Fruit fly (Drosophila melanogaster) whole organism, pupa: ENCODE measurements around the gene mRpS9.

Experiments used
- CG10348 ChIP-seq: fragments of 200-800 bp; sonication (Bioruptor generic); IDR thresholded peaks from 2 replicates; pipeline ENCODE4 v1.3.6; 2022; ENCODE audit warnings: missing biosample characterization, missing genetic modification characterization
- CG12605 ChIP-seq: fragments of 200-800 bp; sonication (Bioruptor generic); IDR thresholded peaks from 2 replicates; pipeline ENCODE4 v1.3.6; 2022; ENCODE audit warnings: missing biosample characterization, missing genetic modification characterization
- CG13204 ChIP-seq: fragments of 200-800 bp; sonication (Bioruptor generic); optimal IDR thresholded peaks from 2 replicates; lab custom pipeline; 2018; ENCODE audit warnings: missing biosample characterization, mild to moderate bottlenecking, missing genetic modification characterization, moderate library complexity
- CG14655 ChIP-seq: fragments of 200-800 bp; sonication (Bioruptor generic); optimal IDR thresholded peaks from 3 replicates; lab custom pipeline; 2017; ENCODE audit warnings: mild to moderate bottlenecking, missing biosample characterization, missing genetic modification reagents, missing genetic modification characterization
- CG15710 ChIP-seq: fragments of 200-800 bp; sonication (Bioruptor generic); optimal IDR thresholded peaks from 2 replicates; lab custom pipeline; 2018; ENCODE audit warnings: missing biosample characterization, mild to moderate bottlenecking, missing genetic modification characterization, moderate library complexity
- CG17806 ChIP-seq: fragments of 200-800 bp; sonication (Bioruptor generic); optimal IDR thresholded peaks from 2 replicates; lab custom pipeline; 2018; ENCODE audit warnings: missing biosample characterization, mild to moderate bottlenecking, missing genetic modification characterization, moderate library complexity
- CG32121 ChIP-seq: fragments of 200-800 bp; sonication (Bioruptor generic); IDR thresholded peaks from 2 replicates; pipeline ENCODE4 v1.3.6; 2022; ENCODE audit warnings: missing biosample characterization, missing genetic modification characterization
- CG34367 ChIP-seq: fragments of 200-800 bp; sonication (Bioruptor generic); optimal IDR thresholded peaks from 2 replicates; lab custom pipeline; 2018; ENCODE audit warnings: missing biosample characterization, mild to moderate bottlenecking, missing genetic modification characterization
- CG4496 ChIP-seq: fragments of 200-800 bp; sonication (Bioruptor generic); IDR thresholded peaks from 3 replicates; pipeline ENCODE4 v1.3.6; 2022; ENCODE audit warnings: missing biosample characterization, missing genetic modification characterization
- CG8159 ChIP-seq: fragments of 200-800 bp; sonication (Bioruptor generic); optimal IDR thresholded peaks from 3 replicates; lab custom pipeline; 2018; ENCODE audit warnings: missing biosample characterization, mild to moderate bottlenecking, missing genetic modification characterization, moderate library complexity
- CG8301 ChIP-seq: fragments of 200-800 bp; sonication (Bioruptor generic); optimal IDR thresholded peaks from 2 replicates; lab custom pipeline; 2018; ENCODE audit warnings: missing biosample characterization, mild to moderate bottlenecking, missing genetic modification characterization
- CG9948 ChIP-seq: fragments of 200-800 bp; sonication (Bioruptor generic); optimal IDR thresholded peaks from 2 replicates; lab custom pipeline; 2018; ENCODE audit warnings: missing biosample characterization, mild to moderate bottlenecking, missing genetic modification characterization, moderate library complexity
- D1 ChIP-seq: fragments of 200-800 bp; sonication (Bioruptor generic); optimal IDR thresholded peaks from 2 replicates; lab custom pipeline; 2018; ENCODE audit warnings: missing biosample characterization, mild to moderate bottlenecking, missing genetic modification characterization, moderate library complexity
- EcR ChIP-seq: fragments of 200-800 bp; sonication (Bioruptor generic); optimal IDR thresholded peaks from 3 replicates; lab custom pipeline; 2019; ENCODE audit warnings: missing biosample characterization, missing genetic modification characterization, mild to moderate bottlenecking, moderate library complexity, missing genetic modification reagents
- Ets98B ChIP-seq: fragments of 200-800 bp; sonication (Bioruptor generic); IDR thresholded peaks from 2 replicates; pipeline ENCODE4 v1.3.6; 2022; ENCODE audit warnings: missing biosample characterization, missing genetic modification characterization
- Pif1A ChIP-seq: fragments of 200-800 bp; sonication (Bioruptor generic); optimal IDR thresholded peaks from 3 replicates; lab custom pipeline; 2016; ENCODE audit warnings: missing biosample characterization, missing genetic modification characterization
- Pif1B ChIP-seq: fragments of 200-800 bp; sonication (Bioruptor generic); optimal IDR thresholded peaks from 3 replicates; lab custom pipeline; 2016; ENCODE audit warnings: missing biosample characterization, missing genetic modification characterization
- Snoo ChIP-seq: fragments of 200-800 bp; sonication (Bioruptor generic); optimal IDR thresholded peaks from 3 replicates; lab custom pipeline; 2017; ENCODE audit warnings: missing biosample characterization, mild to moderate bottlenecking, missing genetic modification characterization, inconsistent platforms
- fd96Ca ChIP-seq: fragments of 200-800 bp; sonication (Bioruptor generic); IDR thresholded peaks from 3 replicates; pipeline ENCODE4 v1.3.6; 2022; ENCODE audit warnings: missing biosample characterization, missing genetic modification characterization
- gl ChIP-seq: fragments of 200-800 bp; sonication (Bioruptor generic); optimal IDR thresholded peaks from 2 replicates; lab custom pipeline; 2018; ENCODE audit warnings: missing biosample characterization, mild to moderate bottlenecking, missing genetic modification characterization
- rn ChIP-seq: fragments of 200-800 bp; sonication (Bioruptor generic); IDR thresholded peaks from 2 replicates; pipeline ENCODE4 v1.3.6; 2022; ENCODE audit warnings: missing biosample characterization, missing genetic modification characterization

The mRpS9 gene

DNA sequence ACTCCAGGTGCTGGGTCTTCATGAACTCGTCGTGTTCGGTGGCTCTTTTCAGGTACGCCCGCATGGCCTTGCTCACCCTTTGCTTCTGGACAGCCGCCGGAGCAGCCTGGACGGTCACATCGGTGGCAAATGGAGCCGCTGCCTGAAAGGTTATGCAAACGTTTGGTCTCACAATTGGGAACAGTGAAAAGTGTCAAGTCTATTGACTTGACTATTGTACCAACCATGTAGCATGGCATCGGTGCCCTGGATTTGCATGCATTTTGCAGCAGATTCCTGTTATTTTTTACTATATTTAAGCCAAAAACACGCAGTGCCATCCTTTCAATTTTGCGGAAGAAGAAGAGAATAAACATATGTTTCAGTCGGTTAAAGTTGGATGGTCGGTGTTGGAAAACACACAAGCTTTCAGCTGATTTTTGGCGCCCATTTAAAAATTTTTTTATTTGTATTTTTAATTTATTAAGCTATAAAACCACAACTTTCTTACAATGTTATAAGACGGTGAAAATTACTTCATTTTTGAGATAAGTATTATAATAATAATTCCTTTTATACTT is at the start of gene mRpS9:
mRpS9 (minus strand) TSS at position 355 of the 560 bp plus-strand sequence.
- TF ChIP-seq Snoo (no peak), CG9948 (tag; lab: Kevin White, UChicago) (no peak), CG8159 (no peak), Pif1A (GFP tag; lab: Kevin White, UChicago) (no peak), D1 (tag; lab: Kevin White, UChicago) (no peak), CG10348 (GFP tag; lab: Robert Waterston, UW) (no peak), rn (GFP tag; lab: Robert Waterston, UW) (no peak), Pif1B (GFP tag; lab: Kevin White, UChicago) (no peak), CG15710 (tag; lab: Kevin White, UChicago) (no peak), fd96Ca (GFP tag; lab: Robert Waterston, UW) (no peak), CG14655 (GFP tag; lab: Kevin White, UChicago) (no peak), CG17806 (tag; lab: Kevin White, UChicago) (no peak), CG13204 (GFP tag; lab: Kevin White, UChicago) (no peak), CG32121 (GFP tag; lab: Robert Waterston, UW) (no peak), CG4496 (GFP tag; lab: Robert Waterston, UW) (no peak), CG12605 (GFP tag; lab: Robert Waterston, UW) (no peak), Ets98B (GFP tag; lab: Robert Waterston, UW) (no peak), CG34367 (tag; lab: Kevin White, UChicago) (no peak)

DNA sequence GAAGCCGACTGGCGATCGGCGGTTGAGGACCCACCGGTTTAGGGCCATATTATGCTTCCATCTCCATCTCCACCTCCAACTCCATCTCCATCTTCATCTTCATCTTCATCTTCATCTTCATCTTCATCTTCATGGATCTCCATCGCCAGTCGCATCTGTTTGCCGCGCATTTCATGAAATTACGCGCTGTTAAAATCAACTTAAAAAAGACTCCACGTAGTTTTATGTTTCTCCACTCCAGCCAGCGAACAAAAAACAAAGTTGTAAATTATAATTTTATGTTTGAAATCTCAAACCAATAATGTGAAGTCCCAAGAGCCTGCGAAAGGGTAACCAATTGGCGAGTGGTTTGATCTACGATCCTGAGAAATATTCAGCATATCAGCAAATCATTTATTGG is 47.7 kb upstream of the mRpS9 start:
- TF ChIP-seq CG12605 (GFP tag; lab: Robert Waterston, UW) (no peak), Pif1A (GFP tag; lab: Kevin White, UChicago) (no peak), CG34367 (tag; lab: Kevin White, UChicago) (no peak)
- TF ChIP-seq, all 21 proteins: peak for 0

DNA sequence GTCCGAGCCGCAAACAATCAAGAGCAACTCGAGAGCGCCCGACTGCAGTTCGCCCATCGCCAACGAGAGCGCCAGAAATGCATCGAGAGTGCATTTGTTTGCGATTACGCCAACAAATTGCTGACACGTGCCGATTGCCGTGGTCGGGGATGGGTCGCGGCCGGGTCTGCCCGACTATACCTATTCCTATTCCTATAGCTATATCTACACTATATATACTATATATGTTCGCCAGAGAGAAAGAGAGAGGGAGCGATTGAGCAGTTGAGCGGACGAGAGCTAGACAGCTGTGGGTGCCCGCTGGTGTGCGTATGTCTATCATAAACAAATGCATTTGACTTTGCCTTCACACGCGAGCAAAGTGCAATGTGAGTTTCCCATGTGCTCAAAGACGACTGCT is 44.9 kb upstream of the mRpS9 start:
- TF ChIP-seq CG4496 (GFP tag; lab: Robert Waterston, UW) (peak; percentile 37; the same call in 1 of the 3 replicates), CG32121 (GFP tag; lab: Robert Waterston, UW) (peak; percentile 68), CG12605 (GFP tag; lab: Robert Waterston, UW) (peak; percentile 32; the same call in 1 of the 2 replicates), CG8301 (tag; lab: Kevin White, UChicago) (peak; percentile 15), gl (no peak), Pif1A (GFP tag; lab: Kevin White, UChicago) (no peak), CG14655 (GFP tag; lab: Kevin White, UChicago) (peak; percentile 34), Ets98B (GFP tag; lab: Robert Waterston, UW) (peak; percentile 31; the same call in 1 of the 2 replicates), Snoo (no peak)

DNA sequence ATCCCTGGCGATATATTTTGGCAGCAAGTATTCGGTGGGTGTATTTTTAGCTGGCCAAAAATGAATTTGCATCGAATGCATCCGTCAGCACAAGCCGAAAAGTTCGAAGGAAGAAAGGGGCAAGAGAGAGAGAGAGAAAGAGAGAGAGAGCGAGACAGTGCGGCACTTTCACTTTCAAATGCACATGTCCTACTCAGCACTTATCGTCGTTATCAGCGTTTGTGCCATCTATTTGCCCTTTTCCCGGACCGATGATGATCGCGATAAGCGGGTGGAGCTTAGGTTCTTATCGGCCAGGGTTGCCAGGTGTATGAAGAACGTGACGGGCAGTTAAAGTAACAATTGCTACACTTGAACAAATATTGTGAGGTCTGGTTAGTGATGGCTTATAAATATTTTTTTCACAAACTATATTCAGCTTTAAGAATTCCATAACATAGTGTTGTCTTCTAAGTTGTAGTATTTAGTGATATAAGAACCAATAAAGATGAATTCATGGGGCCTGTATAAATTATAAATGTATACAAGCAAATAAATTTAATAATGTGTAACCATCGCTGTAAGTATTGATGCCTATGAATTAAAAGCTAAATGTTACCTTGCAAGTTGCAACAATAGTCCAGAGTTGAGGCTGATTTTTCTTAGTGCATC is 42.4 kb upstream of the mRpS9 start:
- TF ChIP-seq CG14655 (GFP tag; lab: Kevin White, UChicago) (peak; percentile 39), CG9948 (tag; lab: Kevin White, UChicago) (no peak), rn (GFP tag; lab: Robert Waterston, UW) (no peak), CG8301 (tag; lab: Kevin White, UChicago) (peak; percentile 5), CG4496 (GFP tag; lab: Robert Waterston, UW) (no peak), CG8159 (no peak), CG32121 (GFP tag; lab: Robert Waterston, UW) (peak; percentile 26; the same call in 1 of the 2 replicates), Pif1B (GFP tag; lab: Kevin White, UChicago) (no peak), Ets98B (GFP tag; lab: Robert Waterston, UW) (no peak), D1 (tag; lab: Kevin White, UChicago) (no peak), CG15710 (tag; lab: Kevin White, UChicago) (peak; percentile 1), CG10348 (GFP tag; lab: Robert Waterston, UW) (no peak), CG13204 (GFP tag; lab: Kevin White, UChicago) (no peak), CG12605 (GFP tag; lab: Robert Waterston, UW) (no peak), CG17806 (tag; lab: Kevin White, UChicago) (no peak), Snoo (no peak), Pif1A (GFP tag; lab: Kevin White, UChicago) (no peak), CG34367 (tag; lab: Kevin White, UChicago) (no peak), fd96Ca (GFP tag; lab: Robert Waterston, UW) (no peak), gl (no peak), EcR (GFP tag; lab: Kevin White, UChicago) (no peak)

DNA sequence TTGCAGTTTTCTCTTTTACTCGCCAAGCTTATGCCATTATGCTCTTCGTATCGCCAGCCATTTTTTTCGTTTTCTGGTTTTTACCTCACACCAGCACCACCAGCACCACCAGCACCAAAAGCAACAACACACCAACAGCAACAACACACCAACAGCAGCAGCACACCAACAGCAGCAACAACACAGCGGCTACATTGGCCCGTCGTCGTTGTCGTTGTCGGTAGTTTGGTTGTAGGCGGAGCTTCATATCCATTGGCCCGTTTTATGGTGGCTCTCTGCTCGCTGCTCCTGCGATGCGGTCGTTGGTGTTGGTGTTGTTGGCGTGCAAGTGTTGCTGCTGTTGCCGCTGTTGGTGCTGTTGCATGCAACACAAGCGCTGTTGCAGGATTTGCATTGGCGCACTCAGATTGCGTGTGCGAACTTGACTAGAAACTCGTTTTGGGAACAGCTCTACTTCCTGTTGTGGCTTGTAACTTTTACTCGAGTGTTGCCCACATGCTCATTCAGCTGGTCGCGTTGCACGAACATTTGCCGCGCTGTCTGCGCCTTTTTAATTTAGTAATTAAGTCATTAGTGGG is 34.4 kb upstream of the mRpS9 start:
- TF ChIP-seq CG15710 (tag; lab: Kevin White, UChicago) (no peak), CG8301 (tag; lab: Kevin White, UChicago) (no peak), Snoo (no peak), CG13204 (GFP tag; lab: Kevin White, UChicago) (peak; percentile 30), CG12605 (GFP tag; lab: Robert Waterston, UW) (no peak)
